Fruit fly (Drosophila melanogaster): ENCODE measurements around the gene Shaw.

Gene Shaw

dm6 chr2L:3701526-3701925 lies 16.5 kb upstream of the Shaw start, which contains the start of gene CG43145:
Gene CG43145 (plus strand): TSS chr2L:3701826.
- TF ChIP-seq CG14711 (tag; optimal IDR thresholded peaks at IDR 0.05) (no peak), toe (GFP tag; optimal IDR thresholded peaks at IDR 0.05) (no peak), cic (GFP tag; optimal IDR thresholded peaks at IDR 0.05) (no peak), Mnt (GFP tag; optimal IDR thresholded peaks at IDR 0.05) (no peak), CG33017 (tag; optimal IDR thresholded peaks at IDR 0.05) (no peak), cnc (optimal IDR thresholded peaks at IDR 0.05) (no peak), Crg-1 (GFP tag; optimal IDR thresholded peaks at IDR 0.05) (no peak), bab1 (GFP tag; optimal IDR thresholded peaks at IDR 0.05) (no peak), pad (GFP tag; optimal IDR thresholded peaks at IDR 0.05) (no peak), CG7045 (GFP tag; optimal IDR thresholded peaks at IDR 0.05) (no peak), CG12768 (GFP tag; optimal IDR thresholded peaks at IDR 0.05) (no peak), kay (GFP tag; ENCODE audit: borderline replicate concordance) (no peak)

- no peak for TF ChIP-seq cnc (optimal IDR thresholded peaks at IDR 0.05)
- TF ChIP-seq pad (GFP tag; optimal IDR thresholded peaks at IDR 0.05): peak; percentile 22
- TF ChIP-seq CG5204 (GFP tag; optimal IDR thresholded peaks at IDR 0.05): peak; percentile 69
- no peak for TF ChIP-seq Mnt (GFP tag; optimal IDR thresholded peaks at IDR 0.05)
- no peak for TF ChIP-seq bab1 (GFP tag; optimal IDR thresholded peaks at IDR 0.05)
- no peak for TF ChIP-seq ovo (GFP tag; optimal IDR thresholded peaks at IDR 0.05)
- TF ChIP-seq CG12768 (GFP tag; optimal IDR thresholded peaks at IDR 0.05): peak; percentile 64
- TF ChIP-seq CG33017 (tag; optimal IDR thresholded peaks at IDR 0.05): peak; percentile 79
- no peak for TF ChIP-seq cic (GFP tag; optimal IDR thresholded peaks at IDR 0.05)
- TF ChIP-seq Crg-1 (GFP tag; optimal IDR thresholded peaks at IDR 0.05): no peak
- peak; percentile 13 for TF ChIP-seq tj (GFP tag; optimal IDR thresholded peaks at IDR 0.05)
- peak; percentile 57 for TF ChIP-seq toe (GFP tag; optimal IDR thresholded peaks at IDR 0.05)
- peak; percentile 45 for TF ChIP-seq CG7101 (tag; optimal IDR thresholded peaks at IDR 0.05)
- peak; percentile 64 for TF ChIP-seq CG14711 (tag; optimal IDR thresholded peaks at IDR 0.05)
- TF ChIP-seq CG1620 (GFP tag; optimal IDR thresholded peaks at IDR 0.05): peak; percentile 7
- TF ChIP-seq kay (GFP tag; ENCODE audit: borderline replicate concordance): peak; percentile 77
- peak; percentile 44 for TF ChIP-seq CG7045 (GFP tag; optimal IDR thresholded peaks at IDR 0.05)
- TF ChIP-seq CG11617 (GFP tag; optimal IDR thresholded peaks at IDR 0.05): no peak
- TF ChIP-seq Hr96 (GFP tag; optimal IDR thresholded peaks at IDR 0.05): peak; percentile 54
- TF ChIP-seq Clk (GFP tag; optimal IDR thresholded peaks at IDR 0.05): no peak
These were observed 14.7 kb upstream of the Shaw start, which contains the start of gene CG2816 for dm6 chr2L:3703260-3703659. Gene CG2816 (plus strand): TSS chr2L:3703659.

dm6 chr2L:3705438-3705921 lies 12.5 kb upstream of the Shaw start, which contains the start of gene CG31778:
Gene CG31778 (minus strand): TSS chr2L:3705488.
- no peak for TF ChIP-seq ovo (GFP tag; optimal IDR thresholded peaks at IDR 0.05)
- peak; percentile 24 for TF ChIP-seq CG11617 (GFP tag; optimal IDR thresholded peaks at IDR 0.05)
- peak; percentile 36 for TF ChIP-seq tj (GFP tag; optimal IDR thresholded peaks at IDR 0.05)
- TF ChIP-seq CG7045 (GFP tag; optimal IDR thresholded peaks at IDR 0.05): peak; percentile 6
- peak; percentile 83 for TF ChIP-seq CG33017 (tag; optimal IDR thresholded peaks at IDR 0.05)
- TF ChIP-seq CG7101 (tag; optimal IDR thresholded peaks at IDR 0.05): peak; percentile 73
- no peak for TF ChIP-seq Hr96 (GFP tag; optimal IDR thresholded peaks at IDR 0.05)
- TF ChIP-seq cic (GFP tag; optimal IDR thresholded peaks at IDR 0.05): no peak
- peak; percentile 50 for TF ChIP-seq CG5204 (GFP tag; optimal IDR thresholded peaks at IDR 0.05)
- peak; percentile 42 for TF ChIP-seq CG12768 (GFP tag; optimal IDR thresholded peaks at IDR 0.05)
- TF ChIP-seq CG14711 (tag; optimal IDR thresholded peaks at IDR 0.05): peak; percentile 69
- peak; percentile 30 for TF ChIP-seq Mnt (GFP tag; optimal IDR thresholded peaks at IDR 0.05)
- TF ChIP-seq pad (GFP tag; optimal IDR thresholded peaks at IDR 0.05): peak; percentile 13

dm6 chr2L:3706963-3707362 lies 11.0 kb upstream of the Shaw start, which contains the start of gene CG31777:
Gene CG31777 (minus strand): TSS chr2L:3707063.
- TF ChIP-seq CG33017 (tag; optimal IDR thresholded peaks at IDR 0.05): no peak
- no peak for TF ChIP-seq cnc (optimal IDR thresholded peaks at IDR 0.05)
- no peak for TF ChIP-seq tj (GFP tag; optimal IDR thresholded peaks at IDR 0.05)

dm6 chr2L:3711665-3712064 lies 6.3 kb upstream of the Shaw start, which contains the start of gene cutlet:
Gene cutlet (minus strand): TSS chr2L:3711748.
- TF ChIP-seq Mnt (GFP tag; optimal IDR thresholded peaks at IDR 0.05) (no peak), CG14711 (tag; optimal IDR thresholded peaks at IDR 0.05) (peak; percentile 90), CG7101 (tag; optimal IDR thresholded peaks at IDR 0.05) (no peak), pad (GFP tag; optimal IDR thresholded peaks at IDR 0.05) (peak; percentile 1), kay (GFP tag; ENCODE audit: borderline replicate concordance) (peak; percentile 87), cnc (optimal IDR thresholded peaks at IDR 0.05) (no peak), CG11617 (GFP tag; optimal IDR thresholded peaks at IDR 0.05) (no peak), bab1 (GFP tag; optimal IDR thresholded peaks at IDR 0.05) (peak; percentile 32), CG1620 (GFP tag; optimal IDR thresholded peaks at IDR 0.05) (peak; percentile 16), ovo (GFP tag; optimal IDR thresholded peaks at IDR 0.05) (no peak), toe (GFP tag; optimal IDR thresholded peaks at IDR 0.05) (no peak)

- no peak for TF ChIP-seq cnc (optimal IDR thresholded peaks at IDR 0.05)
- TF ChIP-seq CG1620 (GFP tag; optimal IDR thresholded peaks at IDR 0.05): peak; percentile 6
- TF ChIP-seq tj (GFP tag; optimal IDR thresholded peaks at IDR 0.05): peak; percentile 35
- peak; percentile 96 for TF ChIP-seq kay (GFP tag; ENCODE audit: borderline replicate concordance)
- TF ChIP-seq CG14711 (tag; optimal IDR thresholded peaks at IDR 0.05): peak; percentile 29
- peak; percentile 52 for TF ChIP-seq Hr96 (GFP tag; optimal IDR thresholded peaks at IDR 0.05)
- peak; percentile 31 for TF ChIP-seq ovo (GFP tag; optimal IDR thresholded peaks at IDR 0.05)
- peak; percentile 55 for TF ChIP-seq CG5204 (GFP tag; optimal IDR thresholded peaks at IDR 0.05)
- TF ChIP-seq pad (GFP tag; optimal IDR thresholded peaks at IDR 0.05): peak; percentile 95
- no peak for TF ChIP-seq CG7101 (tag; optimal IDR thresholded peaks at IDR 0.05)
- peak; percentile 15 for TF ChIP-seq CG11617 (GFP tag; optimal IDR thresholded peaks at IDR 0.05)
- TF ChIP-seq bab1 (GFP tag; optimal IDR thresholded peaks at IDR 0.05): no peak
- no peak for TF ChIP-seq Mnt (GFP tag; optimal IDR thresholded peaks at IDR 0.05)
- no peak for TF ChIP-seq cic (GFP tag; optimal IDR thresholded peaks at IDR 0.05)
- TF ChIP-seq toe (GFP tag; optimal IDR thresholded peaks at IDR 0.05): peak; percentile 36
These were observed 5.0 kb upstream of the Shaw start, which contains the start of the genes CG31955 and CG2818 for dm6 chr2L:3712949-3713416. Gene CG31955 (minus strand): TSS chr2L:3713105. Gene CG2818 (plus strand): TSS chr2L:3713360.
